Fruit fly (Drosophila melanogaster) whole organism: Measurements from ENCODE around the gene Ppcs.
A peak's percentile ranks its signal among the peaks of the same experiment; 100 is the strongest.

ENCODE experiments used
- CG8478 ChIP-seq: fragments of >200 bp; optimal IDR thresholded peaks from 2 replicates; lab custom pipeline; 2018; ENCODE audit warnings: inconsistent platforms
- Dll ChIP-seq: fragments of >200 bp; optimal IDR thresholded peaks from 2 replicates; lab custom pipeline; 2017
- EcR ChIP-seq, 2 experiments: fragments of >200 bp; optimal IDR thresholded peaks; 2 replicates each; lab custom pipeline; 2017; ENCODE audit warnings: missing biosample characterization in 2 of 2, missing genetic modification characterization in 2 of 2, missing genetic modification reagents in 2 of 2
- pan ChIP-seq: fragments of >200 bp; optimal IDR thresholded peaks from 2 replicates; lab custom pipeline; 2017
- psq ChIP-seq: fragments of >200 bp; optimal IDR thresholded peaks from 2 replicates; lab custom pipeline; 2017
- usp ChIP-seq: fragments of >200 bp; optimal IDR thresholded peaks from 2 replicates; lab custom pipeline; 2017; ENCODE audit warnings: missing biosample characterization, missing genetic modification characterization, mixed read lengths

Ppcs gene

DNA sequence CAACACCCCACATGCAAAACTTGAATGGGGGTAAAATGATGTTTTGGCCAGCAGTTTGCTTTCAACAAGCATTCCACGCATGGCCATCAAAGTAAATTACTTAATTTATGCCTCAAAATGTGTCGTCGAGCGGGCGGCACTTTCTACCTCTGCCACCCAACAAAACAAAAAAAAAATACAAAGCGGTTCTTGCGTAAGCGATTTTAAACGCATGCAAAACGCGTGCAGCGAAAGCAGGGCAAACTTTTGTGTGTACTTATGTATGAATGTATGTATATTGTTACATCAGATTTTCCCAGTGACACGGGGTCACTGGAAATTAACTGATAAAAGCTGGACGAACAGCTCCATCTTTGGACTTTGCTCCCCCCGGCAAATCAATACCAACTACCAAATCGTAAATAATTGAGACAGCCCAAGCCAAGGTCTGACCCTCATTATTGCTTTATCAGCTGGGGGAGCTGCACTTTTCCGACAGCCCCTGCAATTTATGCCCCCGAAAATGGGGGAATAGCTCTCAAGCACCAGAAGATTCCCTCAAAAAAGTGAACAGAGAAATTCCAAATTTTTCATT, 46.4 kb downstream of the Ppcs start:
- TF ChIP-seq EcR (GFP tag; optimal IDR thresholded peaks at IDR 0.05; lab: Kevin White, UChicago), result no peak
- no peak for TF ChIP-seq pan (lab: Kevin White, UChicago)
- TF ChIP-seq CG8478 (lab: Kevin White, UChicago), result no peak
- no peak for TF ChIP-seq psq (lab: Kevin White, UChicago)
- TF ChIP-seq Dll (lab: Kevin White, UChicago), result no peak
- TF ChIP-seq usp (GFP tag; lab: Kevin White, UChicago), result no peak

DNA sequence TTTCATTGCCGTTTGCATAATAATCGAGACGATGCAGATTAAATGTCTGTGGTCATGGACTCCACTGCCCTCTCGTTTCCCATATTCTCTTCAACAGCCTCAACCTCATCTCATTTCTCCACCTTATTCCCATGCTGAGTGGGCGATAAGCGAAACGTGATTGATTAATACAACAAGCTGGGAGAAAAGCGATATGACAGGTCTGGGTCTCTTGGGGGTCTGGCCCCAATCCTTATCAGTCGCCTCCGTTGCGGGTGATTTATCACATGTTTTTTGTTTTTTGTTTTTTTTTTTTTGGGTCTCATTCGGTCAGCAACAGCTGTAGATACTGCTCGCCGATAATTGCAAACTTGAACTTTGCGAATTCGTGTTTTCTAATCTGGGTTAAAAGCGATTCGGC, 47.6 kb downstream of the Ppcs start:
- TF ChIP-seq pan (lab: Kevin White, UChicago), result no peak
- no peak for TF ChIP-seq psq (lab: Kevin White, UChicago)
- TF ChIP-seq CG8478 (lab: Kevin White, UChicago), result no peak

DNA sequence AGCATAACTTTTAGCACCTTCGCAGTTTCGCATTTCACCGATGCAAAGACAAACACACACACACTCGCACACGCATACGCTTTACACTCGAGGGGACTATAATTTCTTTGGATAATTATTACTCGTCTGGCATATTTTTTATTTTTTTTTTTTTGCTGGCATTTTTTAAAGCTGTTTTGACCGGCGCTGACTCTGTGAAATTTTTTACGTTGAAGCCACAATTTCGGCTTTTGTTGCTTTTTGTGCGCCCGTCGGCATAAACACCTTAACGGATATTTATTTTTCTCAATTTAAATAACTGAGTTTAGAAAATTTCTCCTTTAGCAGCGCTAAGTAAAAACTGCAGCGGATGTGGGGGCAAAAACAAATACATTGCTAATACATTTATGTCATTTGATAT, 49.4 kb downstream of the Ppcs start:
- TF ChIP-seq pan (lab: Kevin White, UChicago) (no peak), Dll (lab: Kevin White, UChicago) (no peak), CG8478 (lab: Kevin White, UChicago) (no peak), EcR (GFP tag; optimal IDR thresholded peaks at IDR 0.05; lab: Kevin White, UChicago) (no peak), psq (lab: Kevin White, UChicago) (no peak), usp (GFP tag; lab: Kevin White, UChicago) (no peak)

DNA sequence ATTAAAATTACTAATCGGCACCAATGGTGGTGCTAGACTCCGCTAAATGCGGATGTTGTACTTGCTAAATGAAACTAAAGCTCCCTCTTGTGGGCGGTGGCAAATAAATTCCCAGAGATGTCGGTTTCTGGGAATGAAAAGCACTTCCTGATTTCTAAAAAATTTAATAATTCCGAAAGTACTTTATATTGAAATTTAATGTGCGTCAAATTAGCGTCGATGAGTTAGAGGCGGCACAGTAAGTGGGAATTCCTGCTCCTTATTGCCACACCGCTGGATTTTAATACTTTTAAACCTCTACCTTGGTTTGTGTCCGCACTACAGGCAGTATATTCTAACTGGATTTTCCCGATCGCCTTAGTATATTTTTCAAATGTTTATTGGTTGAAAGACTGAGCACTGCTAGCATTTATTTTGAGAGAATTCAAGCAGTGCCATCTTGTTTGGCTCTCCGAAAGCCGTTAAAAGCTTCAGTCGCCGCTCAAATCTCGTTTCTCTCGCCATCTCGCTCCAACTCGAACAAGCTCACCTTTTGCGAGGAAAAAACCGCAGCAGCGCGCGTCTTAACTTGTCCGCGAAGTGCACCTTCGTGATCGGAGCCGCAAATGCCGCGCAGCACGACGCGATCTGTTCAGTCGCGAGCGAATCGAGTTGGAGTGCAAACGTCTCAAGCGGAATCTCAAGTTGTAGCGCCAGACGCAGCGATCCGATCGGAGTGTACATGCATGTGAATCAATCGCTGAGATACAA, 51.2 kb downstream of the Ppcs start, which contains the start of gene CG6040:
Gene CG6040 (plus strand): TSS at position 663 of the 750 bp plus-strand sequence.
- peak; percentile 20 for TF ChIP-seq CG8478 (lab: Kevin White, UChicago)
- TF ChIP-seq pan (lab: Kevin White, UChicago), result no peak

DNA sequence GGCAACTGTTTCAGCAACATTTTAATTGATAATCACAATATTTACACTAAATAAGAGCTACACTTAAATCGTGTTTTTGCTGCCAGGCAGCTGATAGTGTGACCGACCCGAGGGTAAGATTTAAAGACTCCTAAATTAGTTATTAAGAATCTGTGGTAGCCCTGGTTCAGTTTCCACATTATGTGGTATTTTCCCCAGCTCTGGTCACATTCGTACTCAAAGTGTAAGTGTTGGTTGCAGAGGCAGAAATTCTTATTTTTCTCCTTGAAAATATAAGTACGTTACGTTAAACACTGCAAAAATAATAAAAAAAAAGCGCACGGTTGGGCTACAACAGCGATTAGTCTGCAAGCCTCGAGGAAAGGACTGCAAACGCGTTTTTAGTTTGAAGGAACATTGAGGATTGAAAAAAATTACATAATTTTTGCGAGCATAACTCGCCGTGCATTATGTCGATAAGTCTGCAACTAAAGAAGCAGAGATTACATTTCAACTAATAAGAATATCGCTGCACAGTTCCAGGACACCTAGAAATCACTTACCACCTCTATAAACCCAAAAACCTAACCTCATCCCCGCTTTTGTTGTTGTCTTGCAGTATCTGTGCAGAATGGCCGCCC, 52.8 kb downstream of the Ppcs start, which contains the start of the genes mRpL55 and ATPsynD:
Gene mRpL55 (minus strand): TSS at position 107 of the 620 bp plus-strand sequence.
Gene ATPsynD (plus strand): TSS at position 202 of the 620 bp plus-strand sequence.
- no peak for TF ChIP-seq usp (GFP tag; lab: Kevin White, UChicago)
- TF ChIP-seq psq (lab: Kevin White, UChicago), result no peak
- no peak for TF ChIP-seq CG8478 (lab: Kevin White, UChicago)
- TF ChIP-seq pan (lab: Kevin White, UChicago), result no peak
- TF ChIP-seq EcR (GFP tag; optimal IDR thresholded peaks at IDR 0.05; lab: Kevin White, UChicago), result no peak
- no peak for TF ChIP-seq Dll (lab: Kevin White, UChicago)

DNA sequence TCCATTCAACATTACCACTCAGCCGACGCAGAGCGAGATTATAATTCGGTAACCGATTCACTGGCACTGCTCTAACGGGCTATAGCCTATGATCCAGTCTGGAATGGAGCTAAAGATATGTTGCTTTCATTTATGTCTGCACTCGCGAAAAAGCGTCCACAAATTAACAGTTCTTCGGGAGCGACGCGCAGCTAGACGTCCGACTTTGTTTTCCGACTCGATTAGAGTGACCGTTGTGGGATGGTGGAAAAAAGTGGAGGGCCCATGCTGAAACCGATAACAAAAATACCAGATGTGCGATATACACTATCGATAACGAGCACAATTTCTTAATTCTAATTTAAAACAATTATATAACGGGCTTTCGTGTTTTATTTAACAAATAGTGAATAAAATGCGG, 53.7 kb downstream of the Ppcs start, which contains the start of gene cdi:
Gene cdi (minus strand): TSS at position 232 of the 400 bp plus-strand sequence.
- TF ChIP-seq psq (lab: Kevin White, UChicago) (no peak), EcR (GFP tag; optimal IDR thresholded peaks at IDR 0.05; lab: Kevin White, UChicago) (no peak), Dll (lab: Kevin White, UChicago) (no peak), pan (lab: Kevin White, UChicago) (no peak), usp (GFP tag; lab: Kevin White, UChicago) (no peak), CG8478 (lab: Kevin White, UChicago) (no peak)

DNA sequence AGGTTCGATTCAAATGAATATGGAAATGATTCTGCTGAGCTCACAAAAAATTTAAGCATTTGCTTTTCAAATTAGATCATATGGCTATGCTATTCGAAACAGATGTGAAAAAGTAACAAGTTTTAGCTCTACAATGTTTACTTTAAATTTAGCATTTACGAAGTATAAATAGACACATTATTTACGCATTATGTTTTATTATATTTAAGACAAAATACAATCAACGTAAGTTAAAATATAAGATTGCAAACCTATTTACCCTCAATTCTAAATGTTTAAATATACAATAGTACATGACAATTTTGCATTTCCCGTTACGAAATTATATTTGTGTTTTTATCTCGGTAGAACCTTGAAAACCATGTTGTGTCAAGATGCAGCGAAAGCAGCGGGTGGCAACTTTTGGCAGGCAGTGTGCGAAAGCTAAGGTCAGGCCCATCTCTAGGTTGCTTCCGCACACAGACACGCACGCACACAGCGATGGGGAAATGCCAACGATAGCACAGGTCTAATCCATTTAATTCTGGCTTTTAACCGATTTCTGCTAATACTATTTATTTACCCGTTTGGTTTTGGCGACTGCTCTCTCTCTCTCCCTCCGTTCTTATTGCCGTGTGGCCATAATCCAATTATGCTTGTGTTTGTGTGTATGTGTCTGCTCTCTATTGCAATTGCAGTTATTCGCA, 54.4 kb downstream of the Ppcs start:
- TF ChIP-seq EcR (GFP tag; optimal IDR thresholded peaks at IDR 0.05; lab: Kevin White, UChicago), result no peak
- no peak for TF ChIP-seq CG8478 (lab: Kevin White, UChicago)
- TF ChIP-seq pan (lab: Kevin White, UChicago), result no peak
- no peak for TF ChIP-seq psq (lab: Kevin White, UChicago)
- TF ChIP-seq Dll (lab: Kevin White, UChicago), result no peak
- no peak for TF ChIP-seq usp (GFP tag; lab: Kevin White, UChicago)

DNA sequence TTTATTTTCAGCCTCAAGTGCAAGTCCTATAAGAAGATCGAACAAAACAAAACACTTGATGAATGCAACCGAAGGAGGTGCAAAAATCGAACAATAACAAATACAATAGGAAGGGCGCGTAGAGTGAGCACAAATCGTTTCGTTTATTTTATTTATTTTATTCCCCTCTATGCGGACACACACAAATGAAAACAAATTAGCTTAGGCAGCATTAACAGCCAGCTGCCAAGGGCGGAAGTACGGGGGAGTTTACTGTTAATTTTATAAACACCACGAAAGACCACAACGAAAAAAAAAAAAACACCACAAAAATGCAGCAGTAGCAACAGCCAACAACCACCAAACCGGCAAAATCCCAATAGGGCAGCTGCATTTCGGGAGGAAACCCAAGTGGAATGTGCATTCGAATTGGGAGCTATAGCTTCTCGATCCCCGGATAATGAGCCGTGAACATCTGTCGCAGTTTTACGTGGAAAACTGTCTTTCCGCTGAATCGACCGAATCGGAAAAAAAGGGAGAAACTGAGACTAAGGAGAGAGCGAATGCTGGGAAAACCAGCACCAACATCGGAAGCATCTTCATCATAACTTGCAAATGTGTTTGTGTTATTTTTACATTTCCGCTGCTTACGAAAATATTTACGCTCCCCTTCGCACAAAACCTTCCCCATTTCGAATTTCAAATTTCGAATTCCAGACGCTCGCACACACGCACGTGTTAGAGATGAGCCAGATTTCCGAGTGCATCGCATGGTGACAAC, 55.2 kb downstream of the Ppcs start:
- TF ChIP-seq psq (lab: Kevin White, UChicago) (no peak), EcR (GFP tag; optimal IDR thresholded peaks at IDR 0.05; lab: Kevin White, UChicago) (no peak), Dll (lab: Kevin White, UChicago) (no peak), pan (lab: Kevin White, UChicago) (no peak), CG8478 (lab: Kevin White, UChicago) (no peak), usp (GFP tag; lab: Kevin White, UChicago) (no peak)

DNA sequence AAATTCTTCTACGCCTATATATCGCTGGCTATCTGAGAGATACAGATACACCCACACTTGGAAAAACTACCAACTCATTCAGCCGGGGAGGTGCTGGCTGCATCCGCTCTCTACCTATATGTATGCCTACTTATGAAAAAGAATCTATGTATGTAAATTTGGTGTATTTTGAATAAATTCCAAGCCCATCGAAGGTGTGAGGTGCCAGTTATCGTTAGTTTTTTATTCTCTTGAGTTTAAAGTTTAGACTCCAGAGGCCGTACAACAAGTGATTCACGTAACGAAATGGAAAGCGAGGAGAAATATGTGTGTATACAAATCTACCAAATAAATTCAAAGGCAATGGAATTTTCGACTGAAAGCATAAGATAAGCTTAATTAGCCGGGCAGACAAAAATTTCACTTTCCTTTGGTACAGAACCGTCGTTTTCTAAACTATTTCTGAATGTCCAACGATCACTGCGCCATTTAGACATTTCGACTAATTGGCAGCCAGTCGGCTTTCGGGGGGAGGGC, 55.9 kb downstream of the Ppcs start:
- TF ChIP-seq usp (GFP tag; lab: Kevin White, UChicago), result no peak
- TF ChIP-seq psq (lab: Kevin White, UChicago), result no peak
- no peak for TF ChIP-seq CG8478 (lab: Kevin White, UChicago)
- TF ChIP-seq EcR (GFP tag; optimal IDR thresholded peaks at IDR 0.05; lab: Kevin White, UChicago), result no peak
- TF ChIP-seq pan (lab: Kevin White, UChicago), result no peak
- TF ChIP-seq Dll (lab: Kevin White, UChicago), result no peak
